Worm (Caenorhabditis elegans): ENCODE data around the gene eat-2.

ce11 chrII:14173176-14173575 lies 1.7 kb upstream of the eat-2 start:
- TF ChIP-seq hnd-1 (tag; optimal IDR thresholded peaks at IDR 0.05), result no peak
- TF ChIP-seq F13C5.2 (tag; optimal IDR thresholded peaks at IDR 0.05), result no peak
- no peak for TF ChIP-seq ets-7 (tag; optimal IDR thresholded peaks at IDR 0.05)
- no peak for TF ChIP-seq ama-1 (optimal IDR thresholded peaks at IDR 0.05)

Data from whole organism, early embryonic.